Worm (Caenorhabditis elegans): Measurements from ENCODE around the gene tyr-1.

Gene tyr-1

DNA sequence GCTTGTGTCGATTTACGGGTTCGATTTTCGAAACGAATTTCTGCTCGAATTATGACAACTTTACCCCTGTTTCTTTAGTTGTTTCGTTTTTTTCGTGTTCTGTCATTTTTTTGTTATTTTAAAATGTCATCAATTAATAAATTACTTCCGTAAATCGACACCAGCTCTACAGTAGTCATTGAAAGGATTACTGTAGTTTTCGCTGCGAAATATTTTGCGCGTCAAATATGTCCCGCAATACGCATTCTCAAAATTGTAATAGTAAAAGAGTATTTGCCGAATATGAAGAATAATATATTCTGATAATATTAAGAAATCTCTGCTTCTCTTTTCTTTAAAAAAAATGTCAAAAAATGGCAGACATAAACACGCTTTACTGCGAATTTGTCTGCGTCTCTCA, 19.6 kb downstream of the tyr-1 start:
- no peak for TF ChIP-seq scrt-1 (GFP tag; IDR thresholded peaks at IDR 0.05)

DNA sequence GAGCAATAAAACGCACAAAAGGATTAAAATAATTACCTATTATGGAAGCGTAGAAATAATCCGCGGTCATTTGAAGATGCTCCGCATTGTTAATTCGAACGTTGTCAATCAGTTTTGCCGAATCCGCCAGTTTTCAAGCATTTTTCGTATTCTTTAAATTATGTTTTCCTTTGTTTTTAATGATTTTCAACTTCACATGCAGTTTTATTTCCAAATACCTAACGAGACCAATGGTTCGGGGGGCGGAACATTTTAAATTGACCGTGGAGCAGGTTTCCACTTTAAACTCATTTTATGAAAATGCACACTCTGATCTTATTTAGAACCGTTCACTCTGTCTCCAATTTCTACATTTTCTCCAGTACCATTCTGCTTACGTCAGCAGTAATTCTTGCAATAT, 21.1 kb downstream of the tyr-1 start, which contains the start of gene ZK688.4:
Gene ZK688.4, plus strand, starts transcription at position 301 of the 400 bp plus-strand sequence.
- TF ChIP-seq tbx-37 (GFP tag; conservative IDR thresholded peaks at IDR 0.05) (no peak), ceh-36 (tag; optimal IDR thresholded peaks at IDR 0.05) (no peak), F13C5.2 (tag; optimal IDR thresholded peaks at IDR 0.05) (no peak), ets-7 (tag; optimal IDR thresholded peaks at IDR 0.05) (no peak), tbx-11 (GFP tag; IDR thresholded peaks at IDR 0.05) (no peak), hmg-4 (GFP tag; optimal IDR thresholded peaks at IDR 0.05) (no peak), sea-1 (GFP tag; conservative IDR thresholded peaks at IDR 0.05) (no peak)

DNA sequence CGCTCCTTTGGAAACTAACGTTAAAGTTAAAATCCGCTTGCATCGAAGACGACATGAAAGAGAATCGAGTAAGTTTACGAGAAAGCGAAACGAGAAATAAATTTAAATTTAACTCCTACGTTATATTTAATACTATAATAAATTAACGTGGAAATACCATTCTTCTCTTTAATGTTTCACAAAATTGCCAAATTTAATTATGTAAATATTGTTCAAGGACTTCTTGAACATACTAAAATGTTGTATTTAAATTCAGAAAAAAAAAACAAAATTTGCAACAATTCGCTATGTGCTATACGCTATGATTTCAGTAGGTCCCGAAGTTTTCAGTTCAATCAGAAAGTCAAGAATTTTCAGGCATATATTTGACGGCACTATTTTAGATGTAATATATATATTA, 23.3 kb downstream of the tyr-1 start, which contains the start of gene ZK688.10:
Gene ZK688.10, minus strand, starts transcription at position 101 of the 400 bp plus-strand sequence.
- TF ChIP-seq flt-1 (GFP tag; IDR thresholded peaks at IDR 0.05) (no peak), ama-1 (optimal IDR thresholded peaks at IDR 0.05) (no peak)

DNA sequence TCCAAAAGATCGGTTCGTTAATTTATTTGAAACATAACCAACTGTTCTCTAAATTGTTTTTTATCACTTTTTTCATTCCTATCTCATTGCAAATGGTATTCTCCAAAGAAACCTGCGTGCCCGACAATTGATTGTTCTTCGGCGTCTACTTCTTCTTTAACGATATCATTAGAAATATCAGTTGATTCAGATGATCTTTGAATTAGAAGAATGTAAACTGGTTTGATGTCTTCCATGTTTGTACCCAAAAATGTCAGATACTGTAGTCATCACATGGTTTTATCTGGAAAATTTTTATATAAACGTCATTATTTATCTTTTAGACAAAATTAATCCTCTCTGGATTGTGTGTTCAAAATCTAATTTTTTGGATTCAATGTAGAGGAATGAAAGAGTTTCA, 24.2 kb downstream of the tyr-1 start:
- no peak for TF ChIP-seq ama-1 (optimal IDR thresholded peaks at IDR 0.05)
- no peak for TF ChIP-seq hmbx-1 (tag; optimal IDR thresholded peaks at IDR 0.05)
- TF ChIP-seq B0310.2 (tag; optimal IDR thresholded peaks at IDR 0.05): no peak
- TF ChIP-seq tbx-11 (GFP tag; IDR thresholded peaks at IDR 0.05): no peak
- no peak for TF ChIP-seq tra-4 (tag; optimal IDR thresholded peaks at IDR 0.05)
- TF ChIP-seq ceh-13 (GFP tag; optimal IDR thresholded peaks at IDR 0.05): no peak
- TF ChIP-seq pes-1 (GFP tag; IDR thresholded peaks at IDR 0.05): no peak
- no peak for TF ChIP-seq hnd-1 (tag; optimal IDR thresholded peaks at IDR 0.05)
- no peak for TF ChIP-seq ceh-36 (tag; optimal IDR thresholded peaks at IDR 0.05)
- no peak for TF ChIP-seq sea-1 (GFP tag; conservative IDR thresholded peaks at IDR 0.05)
- no peak for TF ChIP-seq hmg-4 (GFP tag; optimal IDR thresholded peaks at IDR 0.05)

DNA sequence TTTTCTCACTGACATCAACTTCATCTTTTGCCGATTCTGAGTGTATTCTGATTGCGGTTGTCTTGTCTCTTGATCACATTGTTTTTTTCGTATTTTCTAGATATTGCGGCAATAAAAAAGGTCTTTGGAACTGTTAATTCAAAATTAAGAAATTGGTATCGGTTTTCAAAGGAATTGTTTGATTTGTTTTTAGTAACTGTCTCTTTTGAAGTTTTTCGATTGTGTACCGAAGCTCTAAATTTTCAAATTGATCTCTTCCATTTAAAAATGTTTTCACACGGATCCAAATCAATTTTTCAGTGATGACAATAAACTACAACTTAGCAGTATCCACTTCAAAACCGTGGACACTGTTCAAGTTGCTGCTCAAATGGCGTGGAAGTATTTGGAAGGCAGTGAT, 27.2 kb downstream of the tyr-1 start, which contains the start of gene best-24:
Gene best-24, plus strand, starts transcription at position 301 of the 400 bp plus-strand sequence.
- TF ChIP-seq ceh-36 (tag; optimal IDR thresholded peaks at IDR 0.05) (no peak), ets-7 (tag; optimal IDR thresholded peaks at IDR 0.05) (no peak), tbx-37 (GFP tag; conservative IDR thresholded peaks at IDR 0.05) (no peak), flt-1 (GFP tag; IDR thresholded peaks at IDR 0.05) (no peak), sea-1 (GFP tag; conservative IDR thresholded peaks at IDR 0.05) (no peak), scrt-1 (GFP tag; IDR thresholded peaks at IDR 0.05) (no peak), tra-4 (tag; optimal IDR thresholded peaks at IDR 0.05) (no peak), ama-1 (optimal IDR thresholded peaks at IDR 0.05) (no peak), hnd-1 (tag; optimal IDR thresholded peaks at IDR 0.05) (no peak), pes-1 (GFP tag; IDR thresholded peaks at IDR 0.05) (no peak), hmg-4 (GFP tag; optimal IDR thresholded peaks at IDR 0.05) (no peak)

DNA sequence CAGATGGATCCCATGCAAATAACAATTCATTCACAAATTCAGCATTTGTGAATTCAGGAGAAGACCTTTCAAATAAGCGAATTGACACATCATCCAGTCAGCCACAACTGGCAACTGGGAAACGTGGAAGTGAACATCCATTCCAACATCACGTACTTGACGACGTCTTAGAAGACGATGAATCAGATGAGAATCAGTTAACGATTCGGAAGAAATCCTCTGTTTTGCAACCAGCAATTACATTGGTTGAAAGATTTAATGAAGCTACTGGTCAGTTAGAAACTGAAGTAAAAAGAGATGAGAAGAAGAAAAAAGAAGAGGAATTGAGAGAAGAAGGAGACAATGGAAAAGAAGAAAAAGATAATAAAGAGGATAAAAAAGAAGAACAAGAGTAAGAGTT, 29.8 kb downstream of the tyr-1 start:
- TF ChIP-seq sea-1 (GFP tag; conservative IDR thresholded peaks at IDR 0.05) (no peak), F13C5.2 (tag; optimal IDR thresholded peaks at IDR 0.05) (no peak), hmg-4 (GFP tag; optimal IDR thresholded peaks at IDR 0.05) (no peak)

DNA sequence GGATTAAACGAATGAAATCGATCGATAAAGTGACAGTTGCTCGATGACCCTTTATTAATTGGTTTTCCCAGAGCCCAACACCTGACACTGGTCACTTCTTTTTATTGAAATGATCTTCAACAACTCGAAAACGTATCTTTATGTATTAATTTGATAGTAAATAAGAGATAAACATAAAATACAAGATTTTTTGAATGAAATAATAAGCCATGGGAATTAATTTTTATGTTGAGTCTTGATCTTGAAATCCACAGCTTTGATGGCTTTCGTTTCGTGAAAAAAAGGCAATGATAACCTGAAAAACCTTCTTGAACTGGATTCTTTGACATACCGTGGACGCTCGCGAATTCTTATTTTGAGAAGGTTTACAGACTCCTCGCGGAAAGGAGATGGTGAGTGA, 33.9 kb downstream of the tyr-1 start, which contains the start of gene pcp-5:
Gene pcp-5, minus strand, starts transcription at position 101 of the 400 bp plus-strand sequence.
- no peak for TF ChIP-seq aly-1 (tag; optimal IDR thresholded peaks at IDR 0.05)
- TF ChIP-seq tbx-11 (GFP tag; IDR thresholded peaks at IDR 0.05): no peak
- no peak for TF ChIP-seq hmbx-1 (tag; optimal IDR thresholded peaks at IDR 0.05)
- TF ChIP-seq ama-1 (optimal IDR thresholded peaks at IDR 0.05): no peak
- TF ChIP-seq scrt-1 (GFP tag; IDR thresholded peaks at IDR 0.05): no peak
- no peak for TF ChIP-seq ceh-13 (GFP tag; optimal IDR thresholded peaks at IDR 0.05)
- no peak for TF ChIP-seq tbx-37 (GFP tag; conservative IDR thresholded peaks at IDR 0.05)

DNA sequence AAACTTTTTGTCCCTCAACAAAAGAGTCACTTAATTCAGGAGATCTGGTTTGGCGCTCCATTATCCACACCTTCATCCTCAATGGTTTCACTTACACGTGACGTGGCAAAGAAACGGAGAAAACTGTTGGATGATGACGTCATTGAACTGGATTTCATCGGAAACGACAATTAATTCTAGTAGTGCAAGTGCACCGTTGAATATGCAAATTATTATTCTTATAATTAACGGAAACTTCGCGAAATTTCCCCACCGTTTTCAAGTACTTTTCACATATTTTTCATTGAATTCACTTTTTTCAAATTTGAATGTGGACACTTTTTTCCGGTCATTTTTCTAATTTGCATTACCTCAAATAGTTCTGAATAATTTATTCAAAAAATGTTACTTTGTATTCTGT, 35.7 kb downstream of the tyr-1 start, which contains the start of gene ZK688.1:
Gene ZK688.1, plus strand, starts transcription at position 301 of the 400 bp plus-strand sequence.
- no peak for TF ChIP-seq ceh-36 (tag; optimal IDR thresholded peaks at IDR 0.05)
- no peak for TF ChIP-seq hnd-1 (tag; optimal IDR thresholded peaks at IDR 0.05)
- no peak for TF ChIP-seq hmbx-1 (tag; optimal IDR thresholded peaks at IDR 0.05)
- no peak for TF ChIP-seq sea-1 (GFP tag; conservative IDR thresholded peaks at IDR 0.05)
- no peak for TF ChIP-seq ceh-13 (GFP tag; optimal IDR thresholded peaks at IDR 0.05)
- no peak for TF ChIP-seq tbx-37 (GFP tag; conservative IDR thresholded peaks at IDR 0.05)
- no peak for TF ChIP-seq F13C5.2 (tag; optimal IDR thresholded peaks at IDR 0.05)
- TF ChIP-seq tra-4 (tag; optimal IDR thresholded peaks at IDR 0.05): no peak
- no peak for TF ChIP-seq ets-7 (tag; optimal IDR thresholded peaks at IDR 0.05)
- TF ChIP-seq tbx-11 (GFP tag; IDR thresholded peaks at IDR 0.05): no peak
- TF ChIP-seq hmg-4 (GFP tag; optimal IDR thresholded peaks at IDR 0.05): no peak
- TF ChIP-seq scrt-1 (GFP tag; IDR thresholded peaks at IDR 0.05): no peak

DNA sequence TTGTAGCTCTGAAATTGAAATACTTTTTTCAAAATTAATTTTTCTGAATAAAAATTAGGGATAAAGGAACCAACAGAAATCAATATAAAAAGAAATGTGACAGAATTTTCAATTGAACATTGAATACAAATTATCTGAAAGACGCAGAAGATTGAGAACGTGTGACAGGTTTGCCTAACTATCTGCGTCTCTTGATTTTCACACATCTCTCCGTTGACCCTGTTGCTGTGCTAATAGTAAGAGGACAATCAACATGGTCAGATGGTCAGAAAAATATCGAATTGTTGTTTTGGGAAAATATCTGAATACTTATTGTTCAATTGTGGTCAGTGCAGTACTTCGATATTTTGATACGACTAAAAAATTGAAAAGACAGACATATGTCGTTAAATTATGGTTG, 38.0 kb downstream of the tyr-1 start, which contains the start of gene ZK688.7:
Gene ZK688.7, minus strand, starts transcription at position 14 of the 400 bp plus-strand sequence.
- no peak for TF ChIP-seq aly-1 (tag; optimal IDR thresholded peaks at IDR 0.05)
- TF ChIP-seq tra-4 (tag; optimal IDR thresholded peaks at IDR 0.05): no peak
